Fruit fly (Drosophila melanogaster) whole organism, embryonic: ENCODE data around the gene RpS17.

Experiments
- CG12391 ChIP-seq: fragments of 200-800 bp; sonication (Bioruptor generic); optimal IDR thresholded peaks from 3 replicates; lab custom pipeline; 2018; ENCODE audit warnings: missing biosample characterization, mild to moderate bottlenecking, missing genetic modification characterization, moderate library complexity
- CG12942 ChIP-seq: fragments of 200-800 bp; sonication (Bioruptor generic); optimal IDR thresholded peaks from 3 replicates; lab custom pipeline; 2016; ENCODE audit warnings: missing biosample characterization, missing genetic modification characterization
- CG1603 ChIP-seq: fragments of 200-800 bp; sonication (Bioruptor generic); optimal IDR thresholded peaks from 2 replicates; lab custom pipeline; 2019; ENCODE audit warnings: missing biosample characterization, mild to moderate bottlenecking, missing genetic modification characterization, moderate library complexity
- CG16813 ChIP-seq: fragments of 200-800 bp; sonication (Bioruptor generic); IDR thresholded peaks from 3 replicates; pipeline ENCODE4 v1.3.6; 2022; ENCODE audit warnings: missing biosample characterization, missing genetic modification characterization; ENCODE audit not compliant: partially characterized antibody
- CG4617 ChIP-seq: fragments of 200-800 bp; sonication (Bioruptor generic); optimal IDR thresholded peaks from 3 replicates; lab custom pipeline; 2016; ENCODE audit warnings: missing biosample characterization, missing genetic modification characterization, borderline replicate concordance
- E2f2 ChIP-seq: fragments of 200-800 bp; sonication (Bioruptor generic); IDR thresholded peaks from 2 replicates; pipeline ENCODE4 v1.3.6; 2022; ENCODE audit warnings: missing biosample characterization, missing genetic modification characterization
- Stat92E ChIP-seq, 3 experiments: fragments of >200 bp in 2 of 3; fragments of 200-800 bp in 1 of 3; sonication (Bioruptor generic) in 1 of 3; optimal IDR thresholded peaks; 2 replicates each; lab custom pipeline; 2017 to 2019; ENCODE audit warnings: missing biosample characterization in 3 of 3, missing genetic modification characterization in 3 of 3, mild to moderate bottlenecking in 1 of 3, moderate library complexity in 1 of 3
- ase ChIP-seq: fragments of 200-800 bp; sonication (Bioruptor generic); IDR thresholded peaks from 3 replicates; pipeline ENCODE4 v1.3.6; 2022; ENCODE audit warnings: missing biosample characterization, missing genetic modification characterization
- da ChIP-seq: fragments of 200-800 bp; sonication (Bioruptor generic); optimal IDR thresholded peaks from 2 replicates; lab custom pipeline; 2016; ENCODE audit warnings: missing biosample characterization, missing genetic modification characterization
- ind ChIP-seq: fragments of 200-800 bp; sonication (Bioruptor generic); optimal IDR thresholded peaks from 3 replicates; lab custom pipeline; 2016; ENCODE audit warnings: missing biosample characterization, missing genetic modification characterization
- pita ChIP-seq: fragments of 200-800 bp; sonication (Bioruptor generic); optimal IDR thresholded peaks from 2 replicates; lab custom pipeline; 2017; ENCODE audit warnings: missing biosample characterization, mild to moderate bottlenecking, missing genetic modification characterization
- scrt ChIP-seq: fragments of 200-800 bp; sonication (Bioruptor generic); optimal IDR thresholded peaks from 2 replicates; lab custom pipeline; 2018; ENCODE audit warnings: missing biosample characterization, mild to moderate bottlenecking, missing genetic modification characterization, moderate library complexity
- trem ChIP-seq: fragments of 200-800 bp; optimal IDR thresholded peaks from 3 replicates; lab custom pipeline; 2019; ENCODE audit warnings: missing biosample characterization, mild to moderate bottlenecking, missing genetic modification characterization, moderate library complexity

dm6 chr3L:9465652-9466244, 36.1 kb upstream of the RpS17 start:
- TF ChIP-seq trem (tag; lab: Kevin White, UChicago) (no peak), da (no peak), CG12942 (GFP tag; lab: Kevin White, UChicago) (no peak), Stat92E (GFP tag; optimal IDR thresholded peaks at IDR 0.05; lab: Kevin White, UChicago) (no peak), pita (GFP tag; lab: Kevin White, UChicago) (no peak), CG16813 (no peak), ind (GFP tag; lab: Kevin White, UChicago) (no peak), scrt (GFP tag; lab: Kevin White, UChicago) (no peak), CG12391 (tag; lab: Kevin White, UChicago) (no peak), CG4617 (GFP tag; lab: Kevin White, UChicago) (no peak), CG1603 (tag; lab: Kevin White, UChicago) (no peak), E2f2 (GFP tag; lab: Robert Waterston, UW) (no peak), ase (no peak)
